Worm (Caenorhabditis elegans) whole organism, L1 larva: Measurements from ENCODE around the gene C26B2.8.

Experiments
- C04F5.9 ChIP-seq: sonication (generic microtip); optimal IDR thresholded peaks from 2 replicates; lab custom pipeline; 2016; ENCODE audit warnings: missing genetic modification characterization, missing compliant biosample characterization
- C16A3.4 ChIP-seq: fragments of 150-350 bp; optimal IDR thresholded peaks from 2 replicates; lab custom pipeline; 2014; ENCODE audit warnings: missing biosample characterization, missing genetic modification characterization
- C34B4.2 ChIP-seq: sonication (generic microtip); optimal IDR thresholded peaks from 2 replicates; lab custom pipeline; 2017; ENCODE audit warnings: mild to moderate bottlenecking, missing genetic modification characterization, missing compliant biosample characterization
- Y116A8C.19 ChIP-seq: sonication (generic microtip); optimal IDR thresholded peaks from 2 replicates; lab custom pipeline; 2016; ENCODE audit warnings: missing compliant biosample characterization, missing genetic modification characterization, borderline replicate concordance
- aly-2 ChIP-seq: fragments of 150-350 bp; optimal IDR thresholded peaks from 2 replicates; lab custom pipeline; 2014; ENCODE audit warnings: missing biosample characterization, missing genetic modification characterization
- ama-1 ChIP-seq: fragments of 150-350 bp; optimal IDR thresholded peaks from 2 replicates; lab custom pipeline; 2014
- ceh-63 ChIP-seq: fragments of 200-800 bp; sonication (Bioruptor generic); optimal IDR thresholded peaks from 2 replicates; lab custom pipeline; 2018; ENCODE audit warnings: mild to moderate bottlenecking, missing genetic modification characterization, missing compliant biosample characterization
- ceh-82 ChIP-seq, 3 experiments: fragments of 150-350 bp in 1 of 3; sonication (generic microtip) in 2 of 3; optimal IDR thresholded peaks; 2 replicates each; lab custom pipeline; 2014 to 2017; ENCODE audit warnings: missing biosample characterization in 3 of 3, missing genetic modification characterization in 3 of 3
- ces-1 ChIP-seq: fragments of 150-350 bp; optimal IDR thresholded peaks from 2 replicates; lab custom pipeline; 2014; ENCODE audit warnings: missing biosample characterization, missing genetic modification reagents, missing genetic modification characterization
- dpl-1 ChIP-seq, 3 experiments: fragments of 150-350 bp in 2 of 3; sonication (generic microtip) in 1 of 3; optimal IDR thresholded peaks; 2 replicates each; lab custom pipeline; 2014 to 2017; ENCODE audit warnings: missing biosample characterization in 3 of 3, missing genetic modification characterization in 3 of 3, missing genetic modification reagents in 3 of 3
- egl-13 ChIP-seq: sonication (generic microtip); optimal IDR thresholded peaks from 2 replicates; lab custom pipeline; 2016; ENCODE audit warnings: missing genotype, missing genetic modification reagents, missing genetic modification characterization, missing compliant biosample characterization
- fkh-10 ChIP-seq: sonication (generic microtip); optimal IDR thresholded peaks from 2 replicates; lab custom pipeline; 2017; ENCODE audit warnings: missing biosample characterization, missing genetic modification reagents, missing genetic modification characterization
- grh-1 ChIP-seq: fragments of 200-800 bp; sonication (Bioruptor generic); IDR thresholded peaks from 2 replicates; pipeline ENCODE4 v1.3.6; 2022; ENCODE audit warnings: missing genetic modification reagents, missing genetic modification characterization, missing compliant biosample characterization
- hlh-17 ChIP-seq: fragments of 200-800 bp; sonication (Bioruptor generic); optimal IDR thresholded peaks from 2 replicates; lab custom pipeline; 2018; ENCODE audit warnings: missing genetic modification characterization, mild to moderate bottlenecking, missing compliant biosample characterization, moderate library complexity, borderline replicate concordance
- hlh-4 ChIP-seq: sonication (generic microtip); optimal IDR thresholded peaks from 2 replicates; lab custom pipeline; 2016; ENCODE audit warnings: mild to moderate bottlenecking, missing genetic modification characterization, missing compliant biosample characterization
- jun-1 ChIP-seq: fragments of 150-350 bp; optimal IDR thresholded peaks from 2 replicates; lab custom pipeline; 2014; ENCODE audit warnings: missing biosample characterization, missing genetic modification reagents, missing genetic modification characterization
- lin-13 ChIP-seq: fragments of 150-350 bp; optimal IDR thresholded peaks from 2 replicates; lab custom pipeline; 2014; ENCODE audit warnings: missing biosample characterization, missing genetic modification reagents, missing genetic modification characterization
- lin-14 ChIP-seq: fragments of 200-800 bp; sonication (Bioruptor generic); optimal IDR thresholded peaks from 2 replicates; lab custom pipeline; 2018; ENCODE audit warnings: mild to moderate bottlenecking, missing genetic modification characterization, moderate library complexity, missing compliant biosample characterization
- lin-35 ChIP-seq, 2 experiments: fragments of 150-350 bp; optimal IDR thresholded peaks; 2 replicates each; lab custom pipeline; 2014; ENCODE audit warnings: missing biosample characterization in 2 of 2, missing genetic modification characterization in 2 of 2, missing genetic modification reagents in 2 of 2
- lin-39 ChIP-seq: fragments of 150-350 bp; optimal IDR thresholded peaks from 2 replicates; lab custom pipeline; 2014; ENCODE audit warnings: missing biosample characterization, missing genetic modification reagents, missing genetic modification characterization
- lir-3 ChIP-seq: sonication (generic microtip); optimal IDR thresholded peaks from 2 replicates; lab custom pipeline; 2016; ENCODE audit warnings: mild to moderate bottlenecking, missing genetic modification characterization, moderate library complexity, missing compliant biosample characterization; ENCODE audit not compliant: poor library complexity
- lsy-2 ChIP-seq, 2 experiments: fragments of 150-350 bp; optimal IDR thresholded peaks; 2 replicates each; lab custom pipeline; 2014; ENCODE audit warnings: missing biosample characterization in 2 of 2, missing genetic modification characterization in 2 of 2
- mab-9 ChIP-seq: fragments of 200-800 bp; sonication (Bioruptor generic); IDR thresholded peaks from 2 replicates; pipeline ENCODE4 v1.3.6; 2022; ENCODE audit warnings: missing genetic modification reagents, missing genetic modification characterization, missing compliant biosample characterization
- mdl-1 ChIP-seq, 2 experiments: fragments of 150-350 bp; optimal IDR thresholded peaks; 2 replicates each; lab custom pipeline; 2014 to 2017; ENCODE audit warnings: missing biosample characterization in 2 of 2, missing genetic modification characterization in 2 of 2, inconsistent platforms in 1 of 2
- nhr-20 ChIP-seq: sonication (generic microtip); optimal IDR thresholded peaks from 2 replicates; lab custom pipeline; 2016; ENCODE audit warnings: mild to moderate bottlenecking, missing genetic modification characterization, missing compliant biosample characterization
- nhr-47 ChIP-seq: sonication (generic microtip); optimal IDR thresholded peaks from 2 replicates; lab custom pipeline; 2016; ENCODE audit warnings: mild to moderate bottlenecking, missing genetic modification characterization, moderate library complexity, missing compliant biosample characterization
- nhr-71 ChIP-seq: sonication (generic microtip); optimal IDR thresholded peaks from 2 replicates; lab custom pipeline; 2016; ENCODE audit warnings: mild to moderate bottlenecking, missing genetic modification characterization, moderate library complexity, missing compliant biosample characterization
- nhr-76 ChIP-seq: sonication (generic microtip); optimal IDR thresholded peaks from 2 replicates; lab custom pipeline; 2017; ENCODE audit warnings: missing biosample characterization, missing genetic modification characterization
- nhr-85 ChIP-seq: sonication (generic microtip); peaks from one replicate; lab custom pipeline; 2016; ENCODE audit warnings: missing genetic modification characterization, inconsistent platforms, missing compliant biosample characterization
- nhr-90 ChIP-seq: sonication (generic microtip); optimal IDR thresholded peaks from 2 replicates; lab custom pipeline; 2016; ENCODE audit warnings: mild to moderate bottlenecking, missing genetic modification characterization, missing compliant biosample characterization; ENCODE audit not compliant: poor library complexity
- pqm-1 ChIP-seq: sonication (generic microtip); optimal IDR thresholded peaks from 3 replicates; lab custom pipeline; 2017; ENCODE audit warnings: missing biosample characterization, missing genetic modification characterization
- skn-1 ChIP-seq: fragments of 150-350 bp; optimal IDR thresholded peaks from 2 replicates; lab custom pipeline; 2014; ENCODE audit warnings: missing biosample characterization, missing genetic modification characterization
- sox-4 ChIP-seq: sonication (generic microtip); optimal IDR thresholded peaks from 2 replicates; lab custom pipeline; 2016; ENCODE audit warnings: missing genetic modification characterization, missing compliant biosample characterization
- sup-37 ChIP-seq: fragments of 200-800 bp; sonication (Bioruptor generic); optimal IDR thresholded peaks from 2 replicates; lab custom pipeline; 2018; ENCODE audit warnings: mild to moderate bottlenecking, missing genetic modification characterization, missing compliant biosample characterization
- swsn-7 ChIP-seq: sonication (generic microtip); optimal IDR thresholded peaks from 2 replicates; lab custom pipeline; 2016; ENCODE audit warnings: missing genetic modification characterization, missing compliant biosample characterization
- tbx-2 ChIP-seq: sonication (generic microtip); optimal IDR thresholded peaks from 2 replicates; lab custom pipeline; 2016; ENCODE audit warnings: missing genetic modification characterization, missing compliant biosample characterization
- tlp-1 ChIP-seq: fragments of 150-350 bp; optimal IDR thresholded peaks from 2 replicates; lab custom pipeline; 2014; ENCODE audit warnings: missing biosample characterization, missing genetic modification characterization
- unc-30 ChIP-seq: sonication (generic microtip); optimal IDR thresholded peaks from 2 replicates; lab custom pipeline; 2017; ENCODE audit warnings: missing biosample characterization, missing genetic modification characterization
- unc-62 ChIP-seq: fragments of 150-350 bp; optimal IDR thresholded peaks from 2 replicates; lab custom pipeline; 2014; ENCODE audit warnings: missing biosample characterization, missing genetic modification reagents, missing genetic modification characterization
- unc-86 ChIP-seq: sonication (generic microtip); optimal IDR thresholded peaks from 2 replicates; lab custom pipeline; 2016; ENCODE audit warnings: missing genetic modification characterization, missing compliant biosample characterization
- vab-15 ChIP-seq: sonication (generic microtip); optimal IDR thresholded peaks from 2 replicates; lab custom pipeline; 2017; ENCODE audit warnings: missing genotype, mild to moderate bottlenecking, missing genetic modification characterization, missing compliant biosample characterization
- zip-4 ChIP-seq: fragments of 200-800 bp; sonication (Bioruptor generic); optimal IDR thresholded peaks from 2 replicates; lab custom pipeline; 2018; ENCODE audit warnings: mild to moderate bottlenecking, missing genetic modification characterization, moderate library complexity, missing compliant biosample characterization
- ztf-11 ChIP-seq, 2 experiments: sonication (generic microtip); optimal IDR thresholded peaks; 2 replicates each; lab custom pipeline; 2016 to 2017; ENCODE audit warnings: missing genetic modification characterization in 2 of 2, missing biosample characterization in 1 of 2, missing compliant biosample characterization in 1 of 2

The C26B2.8 gene

DNA sequence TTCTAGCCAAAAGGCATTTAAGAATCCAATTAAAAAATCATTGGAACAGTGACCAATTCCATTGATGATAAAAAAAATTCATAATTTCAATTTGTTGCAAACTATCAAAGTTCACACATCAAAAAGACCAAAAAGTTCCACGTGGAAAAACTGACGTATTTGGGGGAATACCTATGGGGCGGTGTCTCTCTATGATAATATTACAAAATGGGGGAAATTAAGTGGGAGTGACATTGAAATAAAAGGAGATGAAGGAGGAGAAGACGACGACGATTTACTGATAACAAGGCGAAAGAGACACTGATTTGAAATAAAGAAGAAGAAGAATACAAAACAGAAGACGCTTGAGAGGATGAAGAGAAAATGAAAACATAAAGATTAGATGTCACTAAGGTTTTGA lies 12.4 kb downstream of the C26B2.8 start (continued):
- TF ChIP-seq ceh-82 (tag; optimal IDR thresholded peaks at IDR 0.05; lab: Kevin White, UChicago) (no peak), nhr-90 (tag; lab: Kevin White, UChicago) (peak; percentile 35), tbx-2 (tag; lab: Kevin White, UChicago) (no peak), aly-2 (tag; lab: Kevin White, UChicago) (no peak), sox-4 (tag; lab: Kevin White, UChicago) (no peak), tlp-1 (no peak), ceh-63 (GFP tag; lab: Kevin White, UChicago) (no peak), zip-4 (GFP tag; lab: Kevin White, UChicago) (no peak), nhr-85 (tag; lab: Kevin White, UChicago) (peak; percentile 74), lin-13 (GFP tag; lab: Kevin White, UChicago) (no peak), unc-62 (no peak), ztf-11 (tag; optimal IDR thresholded peaks at IDR 0.05; lab: Kevin White, UChicago) (no peak), vab-15 (tag; lab: Kevin White, UChicago) (no peak), sup-37 (GFP tag; lab: Kevin White, UChicago) (no peak), mdl-1 (tag; optimal IDR thresholded peaks at IDR 0.05; lab: Kevin White, UChicago) (peak in 1 of 2 experiments; percentile 24), lsy-2 (tag; optimal IDR thresholded peaks at IDR 0.05; lab: Kevin White, UChicago) (peak in 1 of 2 experiments; percentile 17), nhr-47 (tag; lab: Kevin White, UChicago) (no peak), unc-30 (tag; lab: Kevin White, UChicago) (no peak), hlh-17 (no peak), nhr-20 (tag; lab: Kevin White, UChicago) (peak; percentile 42), jun-1 (tag; lab: Kevin White, UChicago) (no peak), lin-14 (GFP tag; lab: Kevin White, UChicago) (peak; percentile 57), grh-1 (GFP tag; lab: Robert Waterston, UW) (no peak), C16A3.4 (tag; lab: Kevin White, UChicago) (no peak), lin-39 (no peak), lir-3 (tag; lab: Kevin White, UChicago) (no peak), ces-1 (GFP tag; lab: Kevin White, UChicago) (no peak), dpl-1 (GFP tag; optimal IDR thresholded peaks at IDR 0.05; lab: Kevin White, UChicago) (no peak), skn-1 (tag; lab: Kevin White, UChicago) (no peak), C04F5.9 (no peak), unc-86 (no peak), nhr-76 (no peak), lin-35 (GFP tag; optimal IDR thresholded peaks at IDR 0.05; lab: Kevin White, UChicago) (peak in 1 of 2 experiments; percentile 35), swsn-7 (tag; lab: Kevin White, UChicago) (no peak), Y116A8C.19 (tag; lab: Kevin White, UChicago) (no peak), nhr-71 (tag; lab: Kevin White, UChicago) (peak; percentile 63), pqm-1 (tag; lab: Kevin White, UChicago) (peak; percentile 10), ama-1 (lab: Kevin White, UChicago) (no peak), mab-9 (no peak), hlh-4 (tag; lab: Kevin White, UChicago) (no peak), fkh-10 (no peak), C34B4.2 (tag; lab: Kevin White, UChicago) (no peak), egl-13 (tag; lab: Kevin White, UChicago) (no peak)
- TF ChIP-seq, all 84 proteins: peak for 13
